Worm (Caenorhabditis elegans) whole organism, L4/young adult: ENCODE data around the gene anat-1.

Experiments
- W03F9.2 ChIP-seq: fragments of 150-350 bp; optimal IDR thresholded peaks from 2 replicates; lab custom pipeline; 2014; ENCODE audit warnings: missing biosample characterization, missing genetic modification characterization
- dao-5 ChIP-seq: sonication (generic microtip); optimal IDR thresholded peaks from 2 replicates; lab custom pipeline; 2016; ENCODE audit warnings: missing genotype, missing genetic modification characterization, moderate library complexity, missing compliant biosample characterization
- him-1 ChIP-seq: sonication (generic microtip); optimal IDR thresholded peaks from 2 replicates; lab custom pipeline; 2016; ENCODE audit warnings: missing genotype, missing genetic modification reagents, missing genetic modification characterization, missing compliant biosample characterization

anat-1 gene

DNA sequence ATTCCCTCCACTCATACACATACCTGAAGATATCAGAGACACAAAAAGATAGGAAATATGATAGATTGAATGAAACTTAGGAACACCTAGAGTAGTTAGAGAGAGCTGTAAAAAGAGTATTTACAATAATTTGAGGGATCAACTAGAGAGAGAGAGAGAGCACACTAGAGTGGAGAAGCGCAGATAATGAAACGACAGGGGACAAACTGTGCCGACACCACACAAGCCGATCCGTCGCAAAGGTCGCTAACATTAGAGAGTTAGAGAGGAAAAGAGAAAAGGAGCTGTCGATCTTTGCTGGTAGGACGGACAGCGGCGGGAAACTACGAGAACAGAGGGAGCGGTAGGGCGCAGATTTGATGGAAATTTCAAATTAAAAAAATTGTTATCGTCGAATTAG lies 14.5 kb downstream of the anat-1 start, which contains the start of gene dyci-1:
dyci-1 (minus strand) TSS at position 122 of the 400 bp plus-strand sequence.
- TF ChIP-seq him-1 (no peak), dao-5 (tag; lab: Kevin White, UChicago) (no peak), W03F9.2 (tag; lab: Kevin White, UChicago) (no peak)

DNA sequence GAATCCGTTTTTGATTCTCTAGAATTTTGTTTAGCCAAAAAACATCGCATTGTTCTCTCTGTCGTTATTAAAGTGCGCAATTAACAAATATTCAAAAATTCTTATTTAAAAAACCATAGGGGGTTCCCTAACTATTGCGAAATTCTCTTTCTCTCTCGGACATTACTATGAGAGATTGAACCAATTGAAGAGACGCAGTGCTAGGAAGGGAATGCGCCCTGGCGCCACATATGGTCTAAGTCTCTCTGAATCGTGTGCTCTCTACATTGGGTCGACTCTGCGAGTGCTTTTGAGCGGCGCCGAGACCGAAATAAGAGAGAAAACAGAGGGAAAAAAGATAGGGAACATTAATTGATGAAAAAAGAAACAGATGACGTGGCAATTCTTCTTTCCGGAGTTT lies 15.2 kb downstream of the anat-1 start:
- TF ChIP-seq dao-5 (tag; lab: Kevin White, UChicago) (no peak), W03F9.2 (tag; lab: Kevin White, UChicago) (peak; percentile 55), him-1 (peak; percentile 28)

ce11 chrIV:6789950-6790349 lies 19.3 kb downstream of the anat-1 start:
- TF ChIP-seq him-1 (no peak), W03F9.2 (tag; lab: Kevin White, UChicago) (no peak), dao-5 (tag; lab: Kevin White, UChicago) (no peak)

DNA sequence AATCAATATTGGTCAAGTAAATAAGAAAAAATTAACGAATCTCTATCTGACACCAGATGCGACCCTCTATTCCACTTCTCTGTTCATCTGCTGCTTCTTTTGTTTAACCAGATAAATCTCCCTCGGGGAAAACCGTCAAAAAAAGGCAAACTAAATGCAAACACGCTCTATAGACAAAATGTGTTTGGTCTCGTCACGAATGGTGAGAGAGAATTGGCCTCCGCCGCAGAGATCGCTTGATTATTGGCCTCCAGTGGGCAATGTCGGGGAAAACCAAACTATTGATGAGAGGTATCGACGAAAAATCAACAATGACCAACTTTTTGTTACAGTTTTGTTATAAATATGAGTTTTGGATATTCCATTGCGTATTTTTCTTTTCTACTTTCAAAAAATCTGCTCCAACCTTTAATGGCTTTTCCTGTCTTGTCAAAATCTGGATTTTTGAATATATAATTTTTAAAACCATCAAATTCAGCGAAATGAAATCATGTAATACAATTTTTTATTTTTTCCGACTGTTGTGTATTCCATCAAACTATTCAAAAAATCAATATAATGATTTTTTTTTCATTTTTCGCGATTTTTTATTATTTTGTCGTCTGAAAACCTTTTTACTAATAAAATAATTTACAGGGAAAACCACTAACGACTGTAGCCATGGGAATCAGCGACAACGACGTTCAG lies 19.9 kb downstream of the anat-1 start, which contains the start of the genes C17H12.2 and vha-8:
C17H12.2 (minus strand) TSS at position 51 of the 687 bp plus-strand sequence.
vha-8 (plus strand) TSS at position 637 of the 687 bp plus-strand sequence.
- TF ChIP-seq W03F9.2 (tag; lab: Kevin White, UChicago) (peak; percentile 92), him-1 (peak; percentile 86), dao-5 (tag; lab: Kevin White, UChicago) (no peak)

- TF ChIP-seq W03F9.2 (tag; lab: Kevin White, UChicago) (no peak), him-1 (no peak), dao-5 (tag; lab: Kevin White, UChicago) (no peak)
Measured at ce11 chrIV:6792380-6793309, 22.0 kb downstream of the anat-1 start.

DNA sequence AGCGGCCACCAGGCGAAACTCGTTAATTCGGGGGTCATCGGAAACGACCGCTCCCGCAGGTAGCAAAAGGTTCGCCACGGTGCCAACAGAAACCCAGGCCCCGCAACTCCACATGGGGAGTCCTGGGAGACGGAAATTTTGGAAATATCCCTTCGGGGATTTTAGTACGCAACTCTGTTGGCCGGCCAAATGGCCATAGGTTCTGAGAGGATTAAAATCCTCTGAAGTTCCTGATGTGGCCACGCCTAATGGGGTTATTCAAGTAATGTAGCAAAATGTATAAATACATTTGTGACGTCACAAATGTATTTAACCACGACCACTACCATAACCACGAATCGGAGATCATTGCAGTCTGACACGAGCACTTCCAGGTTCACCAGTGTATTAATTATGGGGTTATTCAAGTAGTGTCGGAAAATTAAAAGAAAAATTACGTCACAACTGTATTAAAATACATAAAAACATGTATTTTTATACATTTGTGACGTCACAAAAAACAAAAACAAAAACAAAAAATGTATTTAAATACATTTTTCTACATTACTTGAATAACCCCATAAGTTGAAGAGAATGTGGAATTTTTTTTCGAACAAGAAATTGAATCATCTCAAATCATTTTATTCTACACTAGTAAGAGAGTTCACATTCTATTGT lies 22.8 kb downstream of the anat-1 start:
- TF ChIP-seq dao-5 (tag; lab: Kevin White, UChicago) (no peak), him-1 (no peak), W03F9.2 (tag; lab: Kevin White, UChicago) (no peak)

DNA sequence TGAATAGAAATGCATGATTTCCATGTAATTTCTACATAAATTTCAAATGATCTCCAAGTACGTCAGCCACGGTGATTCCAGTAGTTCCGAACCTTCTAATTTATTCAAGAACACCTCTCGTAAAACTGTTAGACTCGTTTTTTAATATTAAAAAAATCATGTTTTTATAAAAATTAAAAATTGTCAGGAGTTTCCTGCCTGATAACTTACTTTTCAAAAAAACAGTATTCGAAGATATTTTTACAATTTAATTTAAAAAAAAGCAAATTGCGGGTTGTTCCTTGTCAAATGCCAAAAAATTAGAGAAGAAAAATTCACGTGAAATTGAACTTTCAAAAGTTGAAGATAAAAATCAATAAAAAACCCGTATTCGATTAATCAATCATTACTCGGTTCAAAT lies 24.9 kb downstream of the anat-1 start, which contains the start of the genes C17H12.3 and C17H12.12:
C17H12.3 (minus strand) TSS at position 101 of the 400 bp plus-strand sequence.
C17H12.12 (plus strand) TSS at position 396 of the 400 bp plus-strand sequence.
- TF ChIP-seq W03F9.2 (tag; lab: Kevin White, UChicago), result no peak
- TF ChIP-seq dao-5 (tag; lab: Kevin White, UChicago), result no peak
- TF ChIP-seq him-1, result no peak

- TF ChIP-seq W03F9.2 (tag; lab: Kevin White, UChicago) (no peak), dao-5 (tag; lab: Kevin White, UChicago) (no peak), him-1 (no peak)
Measured at ce11 chrIV:6802132-6802531, 31.5 kb downstream of the anat-1 start, which contains the start of the genes cest-4 and C17H12.11. Gene cest-4, minus strand, starts transcription at chrIV:6802337. Gene C17H12.11, plus strand, starts transcription at chrIV:6802387.

DNA sequence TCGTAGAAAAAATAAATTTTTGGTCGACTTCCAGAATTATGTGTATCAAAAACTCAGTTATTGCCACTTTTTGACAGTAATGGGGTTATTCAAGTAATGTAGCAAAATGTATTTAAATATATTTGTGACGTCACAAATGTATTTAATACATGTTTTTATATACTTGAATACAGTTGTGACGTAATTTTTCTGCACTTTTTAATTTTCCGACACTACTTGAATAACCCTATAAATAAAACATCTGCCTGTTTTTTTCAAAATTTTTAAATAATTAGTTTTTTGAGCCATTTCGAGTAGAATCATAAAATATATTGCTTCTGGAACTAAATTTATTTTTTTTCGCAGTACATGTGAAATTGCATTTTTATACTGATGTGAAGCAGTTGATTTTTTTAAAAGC lies 32.7 kb downstream of the anat-1 start:
- TF ChIP-seq him-1, result no peak
- no peak for TF ChIP-seq W03F9.2 (tag; lab: Kevin White, UChicago)
- TF ChIP-seq dao-5 (tag; lab: Kevin White, UChicago), result no peak

ce11 chrIV:6803805-6804344 lies 33.2 kb downstream of the anat-1 start:
- TF ChIP-seq him-1, result no peak
- no peak for TF ChIP-seq W03F9.2 (tag; lab: Kevin White, UChicago)
- no peak for TF ChIP-seq dao-5 (tag; lab: Kevin White, UChicago)

DNA sequence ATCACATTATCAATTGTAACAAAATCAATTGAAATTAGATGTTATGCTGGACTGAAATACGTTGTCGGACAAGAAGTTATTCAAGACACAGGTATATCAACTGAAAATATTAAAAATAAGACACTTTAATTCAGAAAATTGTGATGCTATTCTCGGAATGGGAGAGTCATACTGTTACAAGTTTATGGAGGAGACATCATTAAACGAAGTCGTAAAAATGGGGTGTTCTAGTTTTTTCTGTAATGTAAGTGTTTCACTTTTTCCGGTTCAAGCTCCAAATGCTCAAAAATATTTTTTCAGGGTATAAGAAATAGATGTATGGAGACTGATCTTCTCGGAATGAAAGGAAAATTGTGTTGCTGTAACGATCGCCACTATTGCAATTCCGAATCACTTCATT lies 34.2 kb downstream of the anat-1 start, which contains the start of gene C17H12.37:
C17H12.37 (plus strand) TSS at position 301 of the 400 bp plus-strand sequence.
- no peak for TF ChIP-seq him-1
- no peak for TF ChIP-seq W03F9.2 (tag; lab: Kevin White, UChicago)
- no peak for TF ChIP-seq dao-5 (tag; lab: Kevin White, UChicago)

- no peak for TF ChIP-seq dao-5 (tag; lab: Kevin White, UChicago)
- peak; percentile 43 for TF ChIP-seq him-1
Measured at ce11 chrIV:6806475-6807063, 35.9 kb downstream of the anat-1 start, which contains the start of gene C17H12.10. Gene C17H12.10, plus strand, starts transcription at chrIV:6806799.
